Fruit fly (Drosophila melanogaster) whole organism: ENCODE results near the gene CG9928.

ENCODE experiments used
- CG8478 ChIP-seq: fragments of >200 bp; optimal IDR thresholded peaks from 2 replicates; lab custom pipeline; 2018; ENCODE audit warnings: inconsistent platforms
- Dll ChIP-seq: fragments of >200 bp; optimal IDR thresholded peaks from 2 replicates; lab custom pipeline; 2017
- EcR ChIP-seq, 2 experiments: fragments of >200 bp; optimal IDR thresholded peaks; 2 replicates each; lab custom pipeline; 2017; ENCODE audit warnings: missing biosample characterization in 2 of 2, missing genetic modification characterization in 2 of 2, missing genetic modification reagents in 2 of 2
- pan ChIP-seq: fragments of >200 bp; optimal IDR thresholded peaks from 2 replicates; lab custom pipeline; 2017
- psq ChIP-seq: fragments of >200 bp; optimal IDR thresholded peaks from 2 replicates; lab custom pipeline; 2017
- usp ChIP-seq: fragments of >200 bp; optimal IDR thresholded peaks from 2 replicates; lab custom pipeline; 2017; ENCODE audit warnings: missing biosample characterization, missing genetic modification characterization, mixed read lengths

DNA sequence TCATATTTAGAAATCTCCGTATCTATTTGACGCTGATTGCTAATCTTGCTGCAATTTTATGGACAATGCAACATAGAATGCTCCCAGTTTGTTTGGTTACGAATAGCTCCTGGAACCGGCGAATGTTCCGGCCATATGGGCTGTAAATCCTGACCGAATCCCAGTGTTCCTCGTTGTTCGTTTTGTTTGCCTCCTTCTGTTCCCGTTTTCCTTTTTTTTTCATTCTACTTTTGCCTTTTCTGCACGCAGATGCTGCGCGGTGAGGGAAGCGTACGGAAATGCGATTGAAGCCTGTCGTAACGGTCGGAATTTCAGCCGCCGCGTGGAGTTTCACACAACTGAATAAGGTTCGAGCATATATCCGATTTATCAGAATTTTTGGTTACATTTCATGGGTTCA, 33.4 kb upstream of the CG9928 start, which contains the start of gene CG43925:
- no peak for TF ChIP-seq psq
- TF ChIP-seq pan: no peak
- TF ChIP-seq Dll (lab: Kevin White, UChicago): no peak
- no peak for TF ChIP-seq EcR (GFP tag; optimal IDR thresholded peaks at IDR 0.05; lab: Kevin White, UChicago)
- TF ChIP-seq CG8478 (lab: Kevin White, UChicago): no peak
- TF ChIP-seq usp (GFP tag; lab: Kevin White, UChicago): no peak
